Worm (Caenorhabditis elegans) whole organism, early embryonic: ENCODE data around the gene mex-5.

Experiments used
- B0310.2 ChIP-seq: sonication (generic microtip); optimal IDR thresholded peaks from 2 replicates; lab custom pipeline; 2016; ENCODE audit warnings: mild to moderate bottlenecking, missing genetic modification characterization, missing compliant biosample characterization
- F13C5.2 ChIP-seq: sonication (generic microtip); optimal IDR thresholded peaks from 2 replicates; lab custom pipeline; 2017; ENCODE audit warnings: mild to moderate bottlenecking, missing genetic modification characterization, inconsistent platforms, missing compliant biosample characterization
- ama-1 ChIP-seq: fragments of 150-350 bp; optimal IDR thresholded peaks from 2 replicates; lab custom pipeline; 2014
- ceh-13 ChIP-seq: fragments of 200-800 bp; sonication (Bioruptor generic); optimal IDR thresholded peaks from 2 replicates; lab custom pipeline; 2018; ENCODE audit warnings: mild to moderate bottlenecking, missing genetic modification characterization, missing compliant biosample characterization
- hmbx-1 ChIP-seq: sonication (generic microtip); optimal IDR thresholded peaks from 2 replicates; lab custom pipeline; 2016; ENCODE audit warnings: mild to moderate bottlenecking, missing genetic modification characterization, missing compliant biosample characterization
- pes-1 ChIP-seq: fragments of 200-800 bp; sonication (Bioruptor generic); IDR thresholded peaks from 2 replicates; pipeline ENCODE4 v1.3.6; 2022; ENCODE audit warnings: missing genetic modification reagents, missing genetic modification characterization, missing compliant biosample characterization
- scrt-1 ChIP-seq: fragments of 200-800 bp; sonication (Bioruptor generic); IDR thresholded peaks from 2 replicates; pipeline ENCODE4 v1.3.6; 2022; ENCODE audit warnings: missing genetic modification characterization, missing compliant biosample characterization
- tbx-11 ChIP-seq: fragments of 200-800 bp; sonication (Bioruptor generic); IDR thresholded peaks from 2 replicates; pipeline ENCODE4 v1.3.6; 2022; ENCODE audit warnings: missing genetic modification characterization, missing compliant biosample characterization
- tbx-37 ChIP-seq: fragments of 200-800 bp; sonication (Bioruptor generic); conservative IDR thresholded peaks from 2 replicates; pipeline ENCODE4 v1.3.6; 2022; ENCODE audit warnings: missing genetic modification reagents, missing genetic modification characterization, missing compliant biosample characterization

Gene mex-5

DNA sequence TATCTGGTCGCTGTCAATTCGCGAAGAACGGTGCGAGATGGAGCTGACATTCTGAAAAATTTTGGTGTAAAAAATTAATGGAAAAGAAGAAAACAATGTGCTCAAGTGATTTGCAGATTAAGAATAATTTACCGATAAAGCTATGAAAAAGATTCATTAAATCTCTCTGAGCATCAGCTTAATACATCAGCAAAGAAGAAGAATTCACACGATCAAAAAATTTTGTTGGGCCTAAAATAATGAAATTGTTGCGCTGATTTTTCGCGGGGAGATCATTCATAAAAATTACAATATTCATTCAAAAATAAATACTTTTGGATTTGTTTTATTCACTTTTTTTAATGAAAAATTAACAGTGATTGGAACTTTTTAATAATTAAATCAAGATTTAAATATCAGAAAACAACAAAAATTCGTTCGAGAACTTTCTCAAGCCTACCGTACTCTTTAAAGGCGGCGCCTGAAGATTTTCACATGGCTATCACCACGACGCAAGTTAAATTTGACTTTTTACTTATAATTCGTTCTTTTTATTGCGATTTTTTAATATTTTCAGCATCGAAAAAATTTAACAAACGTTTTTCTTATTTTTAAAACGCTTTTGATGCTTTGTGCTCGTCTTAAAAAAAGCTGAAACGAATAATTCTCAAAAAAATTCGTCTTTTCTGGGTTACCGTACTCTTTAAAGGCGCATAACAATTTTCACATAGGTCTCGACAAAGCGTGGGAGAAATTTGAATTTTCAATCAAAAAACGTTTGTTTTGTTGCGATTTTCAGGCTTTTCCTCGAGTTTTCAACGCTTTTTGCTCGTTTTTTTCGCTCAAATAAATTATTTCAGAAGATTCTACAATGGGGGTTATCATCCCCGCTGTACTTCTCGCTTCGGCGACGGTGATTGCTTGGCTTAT is 47.2 kb downstream of the mex-5 start, which contains the start of the genes memi-2 and cyp-31A5:
Gene memi-2 (minus strand): TSS at position 51 of the 909 bp plus-strand sequence.
Gene cyp-31A5 (plus strand): TSS at position 834 of the 909 bp plus-strand sequence.
- TF ChIP-seq tbx-37 (GFP tag; lab: Robert Waterston, UW) (no peak), tbx-11 (GFP tag; lab: Robert Waterston, UW) (no peak), ceh-13 (GFP tag; lab: Kevin White, UChicago) (no peak), F13C5.2 (tag; lab: Kevin White, UChicago) (no peak), pes-1 (GFP tag; lab: Robert Waterston, UW) (no peak), B0310.2 (no peak), hmbx-1 (no peak), ama-1 (no peak), scrt-1 (no peak)
